Worm (Caenorhabditis elegans) whole organism, mixed stage, embryonic: ENCODE measurements around the gene W02G9.3.
"Not testable (repeated sequence)": the region's sequence is repeated elsewhere in the genome, so short reads cannot be mapped to it uniquely, and the experiment has no call there.

Source experiments
- M03D4.4 ChIP-seq: sonication (generic microtip); optimal IDR thresholded peaks from 2 replicates; lab custom pipeline; 2017; ENCODE audit warnings: mild to moderate bottlenecking, missing genetic modification characterization, missing compliant biosample characterization
- blmp-1 ChIP-seq: fragments of 150-350 bp; optimal IDR thresholded peaks from 2 replicates; lab custom pipeline; 2014; ENCODE audit warnings: missing biosample characterization, missing genetic modification characterization
- ceh-43 ChIP-seq: fragments of 200-800 bp; sonication (Bioruptor generic); optimal IDR thresholded peaks from 2 replicates; lab custom pipeline; 2018; ENCODE audit warnings: mild to moderate bottlenecking, missing genetic modification characterization, moderate library complexity, missing compliant biosample characterization
- ces-1 ChIP-seq: fragments of 150-350 bp; optimal IDR thresholded peaks from 2 replicates; lab custom pipeline; 2014; ENCODE audit warnings: missing biosample characterization, missing genetic modification reagents, missing genetic modification characterization
- cnd-1 ChIP-seq: fragments of 200-800 bp; sonication (Bioruptor generic); optimal IDR thresholded peaks from 2 replicates; lab custom pipeline; 2018; ENCODE audit warnings: mild to moderate bottlenecking, missing genetic modification characterization, missing compliant biosample characterization
- drap-1 ChIP-seq: fragments of 200-800 bp; sonication (Bioruptor generic); optimal IDR thresholded peaks from 3 replicates; lab custom pipeline; 2018; ENCODE audit warnings: mild to moderate bottlenecking, missing genetic modification characterization, missing compliant biosample characterization
- elt-1 ChIP-seq: sonication (generic microtip); optimal IDR thresholded peaks from 2 replicates; lab custom pipeline; 2017; ENCODE audit warnings: missing genetic modification characterization, mild to moderate bottlenecking, missing compliant biosample characterization, antibody characterized with exemption, moderate library complexity, borderline replicate concordance; ENCODE audit not compliant: insufficient read depth
- elt-3 ChIP-seq: fragments of 150-350 bp; optimal IDR thresholded peaks from 2 replicates; lab custom pipeline; 2014; ENCODE audit warnings: missing biosample characterization, missing genetic modification characterization
- ham-2 ChIP-seq: fragments of 200-800 bp; sonication (Bioruptor generic); optimal IDR thresholded peaks from 2 replicates; lab custom pipeline; 2018; ENCODE audit warnings: mild to moderate bottlenecking, missing genetic modification characterization, missing compliant biosample characterization
- hlh-1 ChIP-seq: fragments of 150-350 bp; optimal IDR thresholded peaks from 2 replicates; lab custom pipeline; 2014; ENCODE audit warnings: missing biosample characterization, missing genetic modification reagents, missing genetic modification characterization
- lin-13 ChIP-seq: fragments of 150-350 bp; optimal IDR thresholded peaks from 2 replicates; lab custom pipeline; 2014; ENCODE audit warnings: missing biosample characterization, missing genetic modification characterization
- lin-32 ChIP-seq: fragments of 200-800 bp; sonication (Bioruptor generic); optimal IDR thresholded peaks from 2 replicates; lab custom pipeline; 2018; ENCODE audit warnings: mild to moderate bottlenecking, missing genetic modification characterization, missing compliant biosample characterization
- lsy-2 ChIP-seq: fragments of 150-350 bp; optimal IDR thresholded peaks from 2 replicates; lab custom pipeline; 2014; ENCODE audit warnings: missing biosample characterization, missing genetic modification characterization
- mab-5 ChIP-seq: fragments of 150-350 bp; optimal IDR thresholded peaks from 2 replicates; lab custom pipeline; 2014; ENCODE audit warnings: missing biosample characterization, missing genetic modification characterization
- mep-1 ChIP-seq: fragments of 150-350 bp; optimal IDR thresholded peaks from 2 replicates; lab custom pipeline; 2017; ENCODE audit warnings: missing biosample characterization, missing genetic modification reagents, missing genetic modification characterization, inconsistent platforms
- mls-2 ChIP-seq: sonication (generic microtip); optimal IDR thresholded peaks from 2 replicates; lab custom pipeline; 2016; ENCODE audit warnings: mild to moderate bottlenecking, missing genetic modification characterization, moderate library complexity, missing compliant biosample characterization
- nhr-12 ChIP-seq: fragments of 150-350 bp; optimal IDR thresholded peaks from 2 replicates; lab custom pipeline; 2014; ENCODE audit warnings: missing biosample characterization, missing genetic modification characterization
- nhr-2 ChIP-seq: fragments of 150-350 bp; optimal IDR thresholded peaks from 2 replicates; lab custom pipeline; 2014; ENCODE audit warnings: missing biosample characterization, missing genetic modification characterization
- nhr-237 ChIP-seq: fragments of 150-350 bp; optimal IDR thresholded peaks from 2 replicates; lab custom pipeline; 2014; ENCODE audit warnings: missing biosample characterization, missing genetic modification characterization
- nhr-28 ChIP-seq: fragments of 150-350 bp; optimal IDR thresholded peaks from 2 replicates; lab custom pipeline; 2014; ENCODE audit warnings: missing biosample characterization, missing genetic modification characterization
- nhr-76 ChIP-seq: sonication (generic microtip); optimal IDR thresholded peaks from 2 replicates; lab custom pipeline; 2017; ENCODE audit warnings: missing biosample characterization, missing genetic modification characterization
- pha-4 ChIP-seq: fragments of 150-350 bp; optimal IDR thresholded peaks from 2 replicates; lab custom pipeline; 2018; ENCODE audit warnings: missing biosample characterization, missing genetic modification reagents, missing genetic modification characterization
- sem-2 ChIP-seq: fragments of 200-800 bp; sonication (Bioruptor generic); optimal IDR thresholded peaks from 2 replicates; lab custom pipeline; 2018; ENCODE audit warnings: mild to moderate bottlenecking, missing genetic modification characterization, missing compliant biosample characterization
- snpc-4 ChIP-seq: fragments of 150-350 bp; optimal IDR thresholded peaks from 2 replicates; lab custom pipeline; 2014; ENCODE audit warnings: missing biosample characterization, missing genetic modification characterization
- sptf-1 ChIP-seq: sonication (generic microtip); optimal IDR thresholded peaks from 2 replicates; lab custom pipeline; 2017; ENCODE audit warnings: mild to moderate bottlenecking, missing genetic modification characterization, moderate library complexity, missing compliant biosample characterization
- tbx-8 ChIP-seq: fragments of 200-800 bp; sonication (Bioruptor generic); optimal IDR thresholded peaks from 2 replicates; lab custom pipeline; 2018; ENCODE audit warnings: mild to moderate bottlenecking, missing genetic modification characterization, moderate library complexity, missing compliant biosample characterization
- unc-120 ChIP-seq: sonication (generic microtip); optimal IDR thresholded peaks from 2 replicates; lab custom pipeline; 2017; ENCODE audit warnings: missing genetic modification characterization, missing compliant biosample characterization; ENCODE audit not compliant: poor library complexity, severe bottlenecking
- unc-39 ChIP-seq: fragments of 150-350 bp; optimal IDR thresholded peaks from 2 replicates; lab custom pipeline; 2014; ENCODE audit warnings: missing biosample characterization, missing genetic modification characterization
- unc-62 ChIP-seq: fragments of 150-350 bp; optimal IDR thresholded peaks from 2 replicates; lab custom pipeline; 2014; ENCODE audit warnings: missing biosample characterization, missing genetic modification reagents, missing genetic modification characterization
- zip-8 ChIP-seq: fragments of 150-350 bp; optimal IDR thresholded peaks from 2 replicates; lab custom pipeline; 2014; ENCODE audit warnings: missing biosample characterization, missing genetic modification characterization
- ztf-11 ChIP-seq: fragments of 150-350 bp; optimal IDR thresholded peaks from 2 replicates; lab custom pipeline; 2014; ENCODE audit warnings: missing biosample characterization, missing genetic modification characterization

W02G9.3 gene

DNA sequence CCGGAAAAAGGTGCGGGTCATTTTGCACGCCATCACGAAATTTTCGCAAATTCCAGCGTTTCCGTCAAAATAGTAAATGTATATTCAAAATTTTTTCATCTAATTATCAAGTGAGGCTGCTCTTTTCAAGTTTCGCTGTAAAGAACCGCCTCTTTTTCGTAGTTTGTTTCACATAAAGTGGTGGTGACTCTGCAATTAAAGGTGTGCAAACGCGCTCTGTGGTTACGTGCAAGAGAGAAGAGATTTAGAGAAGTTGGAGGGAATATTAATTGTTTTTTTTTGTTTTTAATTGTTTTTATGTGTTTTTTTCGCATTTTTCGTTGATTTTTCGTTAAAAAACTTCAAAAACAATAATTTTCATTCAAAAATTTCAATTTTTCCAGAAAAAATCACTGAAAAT, at the start of gene W02G9.3:
TSS of gene W02G9.3 (plus strand) at position 384 of the 400 bp plus-strand sequence.
- TF ChIP-seq sptf-1 (tag; lab: Kevin White, UChicago) (peak; percentile 54), ceh-43 (GFP tag; lab: Kevin White, UChicago) (peak; percentile 14), unc-39 (tag; lab: Kevin White, UChicago) (no peak), elt-1 (no peak), hlh-1 (no peak), mls-2 (tag; lab: Kevin White, UChicago) (peak; percentile 40), mep-1 (tag; lab: Kevin White, UChicago) (peak; percentile 69), zip-8 (tag; lab: Kevin White, UChicago) (no peak), lin-32 (no peak), nhr-237 (tag; lab: Kevin White, UChicago) (peak; percentile 73), drap-1 (GFP tag; lab: Kevin White, UChicago) (no peak), tbx-8 (no peak), snpc-4 (tag; lab: Kevin White, UChicago) (no peak), lsy-2 (tag; lab: Kevin White, UChicago) (peak; percentile 61), ces-1 (GFP tag; lab: Kevin White, UChicago) (peak; percentile 91), blmp-1 (no peak), pha-4 (tag; lab: Kevin White, UChicago) (peak; percentile 65), nhr-76 (no peak), mab-5 (tag; lab: Kevin White, UChicago) (peak; percentile 95), lin-13 (tag; lab: Kevin White, UChicago) (peak; percentile 60), nhr-2 (tag; lab: Kevin White, UChicago) (no peak), ztf-11 (tag; lab: Kevin White, UChicago) (no peak)
- TF ChIP-seq, all 35 proteins: peak for 10

DNA sequence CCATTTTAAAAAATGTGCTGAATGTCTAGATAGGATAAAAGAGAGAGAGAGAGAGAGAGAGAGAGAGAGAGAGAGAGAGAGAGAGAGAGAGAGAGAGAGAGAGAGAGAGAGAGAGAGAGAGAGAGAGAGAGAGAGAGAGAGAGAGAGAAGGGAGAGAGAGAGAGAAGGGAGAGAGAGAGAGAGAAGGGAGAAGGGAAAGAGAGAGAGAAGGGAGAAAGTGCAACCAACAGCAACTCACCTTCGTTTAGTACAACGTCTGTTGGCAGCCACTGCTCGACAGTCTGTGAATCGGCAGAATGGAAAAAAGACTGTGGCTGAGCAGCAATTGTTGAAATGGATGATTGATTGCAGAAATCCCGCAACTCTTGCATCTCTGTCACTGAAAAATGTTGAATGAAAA, 49.0 kb upstream of the W02G9.3 start:
- TF ChIP-seq M03D4.4: peak; percentile 32
- TF ChIP-seq mls-2 (tag; lab: Kevin White, UChicago): peak; percentile 3
- TF ChIP-seq ham-2: no peak
- peak; percentile 45 for TF ChIP-seq lin-32
- TF ChIP-seq, all 35 proteins: peak for 3

DNA sequence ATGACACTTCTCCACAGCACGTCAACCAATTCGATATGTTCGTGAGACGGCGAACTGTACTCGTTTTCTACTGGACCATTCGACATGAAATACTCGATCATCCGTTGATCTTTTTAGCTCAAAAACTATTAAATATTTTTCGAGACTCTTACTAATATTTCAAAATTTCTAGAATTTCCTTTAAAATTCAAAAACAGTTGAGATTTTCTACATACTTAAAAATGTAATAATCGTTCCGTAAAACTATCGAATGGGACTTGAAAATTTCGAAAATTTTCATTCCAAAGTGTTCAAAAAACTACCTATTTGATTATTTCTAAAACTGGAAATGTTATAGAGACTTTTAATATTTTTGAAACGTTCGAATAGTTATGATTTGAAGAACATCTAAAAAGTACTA, 47.4 kb upstream of the W02G9.3 start, which contains the start of gene sknr-1:
TSS of gene sknr-1 (minus strand) at position 101 of the 400 bp plus-strand sequence.
- not testable (repeated sequence) for TF ChIP-seq mls-2, nhr-12, mab-5 (tag; lab: Kevin White, UChicago)

DNA sequence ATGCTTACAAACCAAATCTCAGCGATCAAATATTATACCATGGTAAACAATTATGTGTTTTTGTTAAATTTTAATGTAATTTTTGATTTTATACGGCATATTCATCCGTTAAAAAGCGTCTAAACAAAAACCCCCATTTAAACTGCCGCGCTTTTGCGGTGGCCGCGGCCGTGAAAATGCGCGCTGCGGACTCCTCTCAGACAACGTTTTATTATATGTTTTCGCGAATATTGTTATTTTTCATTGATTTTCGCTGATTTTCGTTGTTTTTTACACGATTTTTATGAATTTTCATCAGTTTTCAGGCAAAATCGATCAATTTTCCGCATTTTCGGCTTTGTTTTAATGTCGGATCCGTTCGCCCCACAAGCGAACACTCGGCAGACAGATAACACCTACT, 34.2 kb upstream of the W02G9.3 start, which contains the start of gene W02H5.19:
TSS of gene W02H5.19 (plus strand) at position 346 of the 400 bp plus-strand sequence.
- TF ChIP-seq elt-3 (tag; lab: Kevin White, UChicago): no peak
- TF ChIP-seq hlh-1: no peak
- TF ChIP-seq pha-4 (tag; lab: Kevin White, UChicago): peak; percentile 39
- TF ChIP-seq sptf-1 (tag; lab: Kevin White, UChicago): peak; percentile 44
- TF ChIP-seq cnd-1 (tag; lab: Kevin White, UChicago): peak; percentile 2
- TF ChIP-seq ces-1 (GFP tag; lab: Kevin White, UChicago): peak; percentile 26
- peak; percentile 6 for TF ChIP-seq lin-13 (tag; lab: Kevin White, UChicago)
- peak; percentile 36 for TF ChIP-seq mep-1 (tag; lab: Kevin White, UChicago)
- no peak for TF ChIP-seq sem-2
- peak; percentile 36 for TF ChIP-seq mls-2 (tag; lab: Kevin White, UChicago)
- no peak for TF ChIP-seq lin-32
- TF ChIP-seq nhr-12 (tag; lab: Kevin White, UChicago): no peak
- no peak for TF ChIP-seq ceh-43 (GFP tag; lab: Kevin White, UChicago)
- no peak for TF ChIP-seq unc-62 (GFP tag; lab: Kevin White, UChicago)
- TF ChIP-seq nhr-28 (tag; lab: Kevin White, UChicago): no peak
- peak; percentile 46 for TF ChIP-seq nhr-237 (tag; lab: Kevin White, UChicago)
- no peak for TF ChIP-seq blmp-1
- no peak for TF ChIP-seq tbx-8
- no peak for TF ChIP-seq unc-39 (tag; lab: Kevin White, UChicago)

DNA sequence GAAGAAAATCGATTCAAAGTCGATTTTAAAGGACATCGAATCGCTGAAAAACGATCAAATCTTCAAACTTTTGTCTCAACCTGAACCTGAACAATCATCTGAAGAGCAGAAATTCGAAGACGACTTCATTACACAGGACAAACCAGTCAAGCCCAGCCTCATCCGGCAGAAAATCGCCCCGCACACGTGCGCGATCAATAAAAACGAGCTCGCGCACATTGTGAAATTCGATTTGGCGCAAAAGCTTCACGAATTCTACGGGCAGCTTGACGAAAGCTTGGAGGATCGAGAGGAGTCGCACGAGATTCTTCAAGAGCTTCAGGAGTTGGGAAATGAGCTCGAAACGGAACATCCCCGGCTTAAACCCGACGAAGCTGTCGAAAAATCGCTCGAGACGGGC, 33.8 kb upstream of the W02G9.3 start, which contains the start of gene W02H5.2:
TSS of gene W02H5.2 (plus strand) at position 301 of the 400 bp plus-strand sequence.
- TF ChIP-seq unc-120 (tag; lab: Kevin White, UChicago): no peak
- TF ChIP-seq sptf-1 (tag; lab: Kevin White, UChicago): no peak
- no peak for TF ChIP-seq ztf-11 (tag; lab: Kevin White, UChicago)
- no peak for TF ChIP-seq elt-1
- no peak for TF ChIP-seq mls-2 (tag; lab: Kevin White, UChicago)
- no peak for TF ChIP-seq ham-2
